Worm (Caenorhabditis elegans): ENCODE results near the gene F54H12.10.

DNA sequence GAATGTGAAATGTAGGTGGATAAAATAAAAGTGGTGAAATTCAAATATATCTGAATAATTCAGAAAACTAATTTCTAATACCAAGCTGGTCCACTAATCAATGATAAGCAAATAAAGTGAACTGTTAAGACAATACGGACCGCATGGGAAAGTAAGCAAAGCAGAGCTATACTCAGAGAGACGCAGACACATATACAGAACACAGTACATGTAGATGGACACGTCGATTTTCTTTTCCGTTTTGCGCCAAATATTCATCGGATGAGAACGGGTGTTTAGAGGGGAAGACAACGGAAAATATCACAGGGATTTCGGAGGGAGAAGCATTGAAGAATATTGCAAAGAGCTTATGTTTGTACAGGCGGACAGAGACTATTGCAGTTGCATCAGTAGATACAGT lies 32.8 kb downstream of the F54H12.10 start:
- TF ChIP-seq B0310.2 (tag; optimal IDR thresholded peaks at IDR 0.05) (no peak), flt-1 (GFP tag; IDR thresholded peaks at IDR 0.05) (no peak), hmg-4 (GFP tag; optimal IDR thresholded peaks at IDR 0.05) (no peak), ceh-36 (tag; optimal IDR thresholded peaks at IDR 0.05) (no peak), ama-1 (optimal IDR thresholded peaks at IDR 0.05) (no peak), ets-7 (tag; optimal IDR thresholded peaks at IDR 0.05) (no peak), hnd-1 (tag; optimal IDR thresholded peaks at IDR 0.05) (no peak), sea-1 (GFP tag; conservative IDR thresholded peaks at IDR 0.05) (no peak), tra-4 (tag; optimal IDR thresholded peaks at IDR 0.05) (no peak)
